Worm (Caenorhabditis elegans): ENCODE results near the gene apt-9.
A peak's percentile ranks its signal among the peaks of the same experiment; 100 is the strongest.

Gene apt-9

DNA sequence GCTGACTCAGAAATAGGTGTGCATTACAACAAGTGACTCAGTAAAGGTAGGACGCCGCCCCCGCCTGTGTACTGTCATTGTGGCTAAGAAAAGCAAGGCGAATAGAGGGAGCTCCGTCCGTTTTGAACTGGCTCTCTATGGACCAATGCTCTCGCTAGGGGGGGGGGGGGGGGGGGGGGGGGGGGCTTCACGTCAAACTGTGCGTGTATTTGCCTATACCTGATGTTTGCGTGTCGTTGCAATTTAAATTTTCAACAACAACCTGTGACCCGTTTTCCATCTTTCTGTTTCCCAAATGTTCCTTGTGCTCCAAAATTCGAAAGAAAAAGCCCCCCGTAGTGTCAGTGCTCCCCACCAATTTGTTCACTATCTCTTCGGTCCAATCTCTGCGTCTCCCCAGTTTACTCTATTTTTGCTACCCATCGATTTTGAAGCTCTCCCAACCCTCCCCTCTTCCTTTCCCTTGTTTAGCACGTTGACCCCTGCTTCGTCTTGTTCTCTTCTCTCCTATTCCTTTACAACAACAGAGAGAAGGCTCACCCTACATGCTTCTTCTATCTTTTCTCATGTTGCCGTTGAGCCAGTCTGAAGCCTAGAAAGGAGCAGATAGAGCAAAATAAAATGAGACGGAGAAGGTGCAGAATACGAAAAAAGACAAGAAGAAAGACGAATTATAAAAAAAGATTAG, 33.8 kb upstream of the apt-9 start (continued):
- TF ChIP-seq pqm-1 (tag; optimal IDR thresholded peaks at IDR 0.05) (no peak), php-3 (GFP tag; IDR thresholded peaks at IDR 0.05) (no peak), snpc-1.2 (GFP tag; IDR thresholded peaks at IDR 0.05) (no peak), tra-1 (GFP tag; IDR thresholded peaks at IDR 0.05) (no peak), hlh-11 (tag; optimal IDR thresholded peaks at IDR 0.05) (peak; percentile 30), nhr-42 (GFP tag; IDR thresholded peaks at IDR 0.05) (no peak), Y75B8A.6 (GFP tag; IDR thresholded peaks at IDR 0.05) (no peak), ceh-32 (tag; optimal IDR thresholded peaks at IDR 0.05; ENCODE audit: poor library complexity) (no peak), hmg-1.1 (GFP tag; IDR thresholded peaks at IDR 0.05) (peak; percentile 54), Y5F2A.4 (GFP tag; optimal IDR thresholded peaks at IDR 0.05) (no peak), lim-7 (GFP tag; IDR thresholded peaks at IDR 0.05) (no peak), rbr-2 (tag; optimal IDR thresholded peaks at IDR 0.05) (peak; percentile 25), mes-2 (tag; optimal IDR thresholded peaks at IDR 0.05; ENCODE audit: poor library complexity, severe bottlenecking) (peak; percentile 38), ceh-62 (tag; optimal IDR thresholded peaks at IDR 0.05) (no peak), mdt-29 (GFP tag; IDR thresholded peaks at IDR 0.05) (no peak), fos-1 (tag; optimal IDR thresholded peaks at IDR 0.05) (no peak), saeg-2 (GFP tag; IDR thresholded peaks at IDR 0.05) (no peak), mep-1 (tag; optimal IDR thresholded peaks at IDR 0.05) (peak; percentile 50), madf-5 (GFP tag; IDR thresholded peaks at IDR 0.05) (no peak), attf-4 (tag; optimal IDR thresholded peaks at IDR 0.05) (no peak), duxl-1 (tag; optimal IDR thresholded peaks at IDR 0.05; ENCODE audit: poor library complexity) (no peak), unc-62 (GFP tag; optimal IDR thresholded peaks at IDR 0.05 in 1 of 2) (peak in 1 of 2 experiments; percentile 93), unc-62 (tag; optimal IDR thresholded peaks at IDR 0.05) (no peak), ztf-11 (tag; optimal IDR thresholded peaks at IDR 0.05) (no peak)

DNA sequence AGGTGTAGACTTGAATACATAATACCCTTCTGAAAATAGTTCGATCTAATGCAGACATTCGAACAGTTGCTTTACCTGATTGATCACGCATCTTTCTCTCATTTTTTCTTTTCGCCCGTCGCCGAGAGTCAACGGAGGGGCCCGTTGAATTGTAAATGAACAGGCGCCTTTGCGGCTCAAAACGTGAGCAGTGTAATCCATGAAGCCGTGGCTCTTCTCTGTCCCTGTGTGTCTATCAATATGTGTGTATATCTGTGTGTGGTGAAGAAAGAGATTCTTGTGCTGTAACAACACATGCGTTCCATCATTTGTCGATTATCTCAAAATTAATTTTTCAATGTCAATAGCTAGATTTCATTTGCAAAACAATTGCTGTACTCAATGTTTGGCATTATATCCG, 32.8 kb upstream of the apt-9 start:
- TF ChIP-seq nhr-11 (tag; optimal IDR thresholded peaks at IDR 0.05) (peak; percentile 53), egl-43 (GFP tag; IDR thresholded peaks at IDR 0.05) (no peak), hlh-11 (tag; optimal IDR thresholded peaks at IDR 0.05) (peak; percentile 13), daf-16 (GFP tag; optimal IDR thresholded peaks at IDR 0.05) (peak in 1 of 2 experiments; percentile 67), daf-16 (tag; optimal IDR thresholded peaks at IDR 0.05) (no peak), nhr-76 (tag; optimal IDR thresholded peaks at IDR 0.05) (no peak), mdt-29 (GFP tag; IDR thresholded peaks at IDR 0.05) (no peak)

DNA sequence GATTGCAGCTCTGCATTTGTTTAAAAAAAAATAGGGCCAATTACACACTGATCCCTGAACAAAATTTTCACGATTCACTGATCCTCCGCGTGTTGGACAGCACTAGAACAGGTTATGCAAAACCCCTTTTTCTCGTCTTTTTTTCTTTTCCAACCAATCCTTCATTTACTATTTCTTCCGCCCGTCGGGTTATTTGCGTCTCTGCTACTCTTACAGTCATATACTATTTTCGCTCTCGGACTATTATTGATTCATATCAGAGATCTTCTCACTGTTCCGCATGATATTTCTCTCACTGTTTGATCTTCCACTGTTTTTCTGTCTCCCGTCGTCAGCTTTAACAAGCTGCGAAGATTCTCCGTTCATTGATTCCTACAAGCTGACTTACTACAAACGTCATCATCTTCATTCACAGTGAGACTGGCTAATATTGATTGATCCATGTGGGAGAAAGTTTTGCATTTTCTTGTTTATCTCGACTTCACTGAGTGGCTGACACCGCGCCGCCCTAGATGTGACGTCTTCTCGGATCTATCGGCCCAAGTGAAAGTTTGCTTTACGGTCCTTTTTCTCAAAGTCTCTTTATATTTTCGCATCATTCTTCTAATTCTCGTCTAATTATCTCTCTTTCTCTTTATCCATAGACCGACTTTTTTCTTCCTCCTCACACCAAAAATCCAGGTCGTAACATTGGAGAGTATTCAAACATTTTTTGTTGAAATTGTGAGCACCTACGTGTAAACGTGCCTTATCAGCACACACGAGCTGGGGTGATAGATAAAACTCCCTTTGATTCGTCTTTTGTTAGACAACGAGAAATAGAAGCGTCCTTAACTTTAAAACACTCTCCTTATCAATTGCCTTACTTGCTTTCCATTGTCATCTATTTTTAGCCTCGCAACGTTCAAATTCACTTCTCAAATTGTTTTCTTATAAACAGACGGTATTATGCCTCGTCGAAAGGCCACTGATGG, 31.9 kb upstream of the apt-9 start:
- TF ChIP-seq aha-1 (tag) (peak; percentile 74), cey-2 (tag; optimal IDR thresholded peaks at IDR 0.05; ENCODE audit: borderline replicate concordance, insufficient read depth) (no peak), mxl-3 (GFP tag; optimal IDR thresholded peaks at IDR 0.05) (peak; percentile 11), ceh-28 (tag; optimal IDR thresholded peaks at IDR 0.05) (peak; percentile 14), hlh-11 (tag; optimal IDR thresholded peaks at IDR 0.05) (peak; percentile 30), spr-3 (GFP tag; optimal IDR thresholded peaks at IDR 0.05) (no peak), ZK337.2 (GFP tag; IDR thresholded peaks at IDR 0.05) (no peak), mdl-1 (tag; optimal IDR thresholded peaks at IDR 0.05) (peak in 1 of 2 experiments; percentile 11), pqm-1 (tag; optimal IDR thresholded peaks at IDR 0.05) (peak; percentile 80), snpc-1.2 (GFP tag; IDR thresholded peaks at IDR 0.05) (no peak), F10B5.3 (tag; optimal IDR thresholded peaks at IDR 0.05) (no peak), dpl-1 (GFP tag; optimal IDR thresholded peaks at IDR 0.05) (no peak), nhr-111 (GFP tag; optimal IDR thresholded peaks at IDR 0.05) (no peak), lin-29 (GFP tag; IDR thresholded peaks at IDR 0.05) (no peak), zfp-2 (tag; optimal IDR thresholded peaks at IDR 0.05) (no peak), nhr-25 (tag; optimal IDR thresholded peaks at IDR 0.05; ENCODE audit: borderline replicate concordance, insufficient read depth) (no peak), saeg-2 (GFP tag; IDR thresholded peaks at IDR 0.05) (no peak), lsy-2 (tag; optimal IDR thresholded peaks at IDR 0.05) (no peak), mes-2 (tag; optimal IDR thresholded peaks at IDR 0.05; ENCODE audit: poor library complexity, severe bottlenecking) (peak; percentile 49), dmd-8 (GFP tag; IDR thresholded peaks at IDR 0.05) (no peak), daf-16 (GFP tag; optimal IDR thresholded peaks at IDR 0.05) (no peak), daf-16 (tag; optimal IDR thresholded peaks at IDR 0.05) (peak; percentile 85), nhr-28 (tag; optimal IDR thresholded peaks at IDR 0.05) (peak; percentile 3)
